Fruit fly (Drosophila melanogaster) whole organism, prepupa: ENCODE results near the gene CG9775.

ENCODE experiments used
- Blimp-1 ChIP-seq: fragments of 200-800 bp; sonication (Bioruptor generic); optimal IDR thresholded peaks from 3 replicates; lab custom pipeline; 2017; ENCODE audit warnings: missing biosample characterization, missing genetic modification characterization, mild to moderate bottlenecking, moderate library complexity, missing genetic modification reagents
- CG10631 ChIP-seq: fragments of 200-800 bp; sonication (Bioruptor generic); optimal IDR thresholded peaks from 2 replicates; lab custom pipeline; 2016; ENCODE audit warnings: missing biosample characterization, missing genetic modification characterization
- CG10669 ChIP-seq: fragments of 200-800 bp; sonication (Bioruptor generic); optimal IDR thresholded peaks from 3 replicates; lab custom pipeline; 2018; ENCODE audit warnings: missing biosample characterization, mild to moderate bottlenecking, missing genetic modification characterization, moderate library complexity
- CG11294 ChIP-seq: fragments of 200-800 bp; sonication (Bioruptor generic); IDR thresholded peaks from 2 replicates; pipeline ENCODE4 v1.3.6; 2022; ENCODE audit warnings: missing biosample characterization, missing genetic modification characterization
- CG11762 ChIP-seq: fragments of 200-800 bp; sonication (Bioruptor generic); optimal IDR thresholded peaks from 3 replicates; lab custom pipeline; 2016; ENCODE audit warnings: missing biosample characterization, missing genetic modification characterization; ENCODE audit not compliant: insufficient read depth
- CG3032 ChIP-seq: fragments of 200-800 bp; optimal IDR thresholded peaks from 2 replicates; lab custom pipeline; 2019; ENCODE audit warnings: missing biosample characterization, mild to moderate bottlenecking, missing genetic modification characterization, moderate library complexity
- CG31627 ChIP-seq: fragments of 200-800 bp; sonication (Bioruptor generic); optimal IDR thresholded peaks from 3 replicates; lab custom pipeline; 2016; ENCODE audit warnings: missing biosample characterization, missing genetic modification characterization
- CG32006 ChIP-seq: fragments of 200-800 bp; sonication (Bioruptor generic); optimal IDR thresholded peaks from 3 replicates; lab custom pipeline; 2017; ENCODE audit warnings: missing biosample characterization, mild to moderate bottlenecking, missing genetic modification characterization
- CG34406 ChIP-seq: fragments of 200-800 bp; sonication (Bioruptor generic); optimal IDR thresholded peaks from 3 replicates; lab custom pipeline; 2016; ENCODE audit warnings: missing biosample characterization, missing genetic modification characterization
- CG3919 ChIP-seq: fragments of 200-800 bp; sonication (Bioruptor generic); optimal IDR thresholded peaks from 3 replicates; lab custom pipeline; 2016; ENCODE audit warnings: missing biosample characterization, missing genetic modification characterization
- CG4318 ChIP-seq: fragments of 200-800 bp; sonication (Bioruptor generic); optimal IDR thresholded peaks from 3 replicates; lab custom pipeline; 2017; ENCODE audit warnings: missing biosample characterization, mild to moderate bottlenecking, missing genetic modification characterization
- CG6276 ChIP-seq: fragments of 200-800 bp; sonication (Bioruptor generic); optimal IDR thresholded peaks from 2 replicates; lab custom pipeline; 2017; ENCODE audit warnings: missing biosample characterization, mild to moderate bottlenecking, missing genetic modification characterization
- CG6854 ChIP-seq: fragments of 200-800 bp; sonication (Bioruptor generic); optimal IDR thresholded peaks from 2 replicates; lab custom pipeline; 2017; ENCODE audit warnings: missing biosample characterization, mild to moderate bottlenecking, missing genetic modification characterization
- CG7368 ChIP-seq: fragments of 200-800 bp; sonication (Bioruptor generic); optimal IDR thresholded peaks from 3 replicates; lab custom pipeline; 2016; ENCODE audit warnings: missing biosample characterization, missing genetic modification characterization
- CG8119 ChIP-seq: fragments of 200-800 bp; sonication (Bioruptor generic); IDR thresholded peaks from 3 replicates; pipeline ENCODE4 v1.3.6; 2022; ENCODE audit warnings: missing biosample characterization, missing genetic modification characterization
- CG8319 ChIP-seq: fragments of 200-800 bp; sonication (Bioruptor generic); optimal IDR thresholded peaks from 3 replicates; lab custom pipeline; 2016; ENCODE audit warnings: missing biosample characterization, missing genetic modification characterization
- CG9139 ChIP-seq: fragments of 200-800 bp; sonication (Bioruptor generic); optimal IDR thresholded peaks from 3 replicates; lab custom pipeline; 2017; ENCODE audit warnings: missing biosample characterization, mild to moderate bottlenecking, missing genetic modification characterization
- Eip75B ChIP-seq: fragments of 200-800 bp; sonication (Bioruptor generic); optimal IDR thresholded peaks from 3 replicates; lab custom pipeline; 2016; ENCODE audit warnings: missing biosample characterization, missing genetic modification characterization
- Eip93F ChIP-seq: fragments of 200-800 bp; sonication (Bioruptor generic); optimal IDR thresholded peaks from 2 replicates; lab custom pipeline; 2016; ENCODE audit warnings: missing biosample characterization, mild to moderate bottlenecking, missing genetic modification characterization
- Ets21C ChIP-seq: fragments of 200-800 bp; sonication (Bioruptor generic); optimal IDR thresholded peaks from 3 replicates; lab custom pipeline; 2016; ENCODE audit warnings: missing biosample characterization, missing genetic modification characterization
- Gug ChIP-seq: fragments of 200-800 bp; sonication (Bioruptor generic); IDR thresholded peaks from 2 replicates; pipeline ENCODE4 v1.3.6; 2022; ENCODE audit warnings: missing biosample characterization, missing genetic modification characterization
- Hr38 ChIP-seq: sonication (Bioruptor generic); optimal IDR thresholded peaks from 2 replicates; lab custom pipeline; 2016; ENCODE audit warnings: missing biosample characterization, missing genetic modification characterization
- Hr4 ChIP-seq: fragments of 200-800 bp; sonication (Bioruptor generic); optimal IDR thresholded peaks from 3 replicates; lab custom pipeline; 2016; ENCODE audit warnings: missing biosample characterization, missing genetic modification characterization
- Lpt ChIP-seq: fragments of 200-800 bp; sonication (Bioruptor generic); optimal IDR thresholded peaks from 3 replicates; lab custom pipeline; 2016; ENCODE audit warnings: missing biosample characterization, missing genetic modification characterization
- Met ChIP-seq: fragments of 200-800 bp; sonication (Bioruptor generic); optimal IDR thresholded peaks from 3 replicates; lab custom pipeline; 2016; ENCODE audit warnings: missing biosample characterization, missing genetic modification characterization
- OdsH ChIP-seq: fragments of 200-800 bp; sonication (Bioruptor generic); optimal IDR thresholded peaks from 3 replicates; lab custom pipeline; 2016; ENCODE audit warnings: missing biosample characterization, missing genetic modification characterization
- Smox ChIP-seq: fragments of 200-800 bp; sonication (Bioruptor generic); optimal IDR thresholded peaks from 3 replicates; lab custom pipeline; 2016; ENCODE audit warnings: missing biosample characterization, missing genetic modification characterization
- Sox102F ChIP-seq: fragments of 200-800 bp; sonication (Bioruptor generic); optimal IDR thresholded peaks from 2 replicates; lab custom pipeline; 2016; ENCODE audit warnings: missing biosample characterization, mild to moderate bottlenecking, missing genetic modification characterization
- Sox14 ChIP-seq: fragments of 200-800 bp; sonication (Bioruptor generic); optimal IDR thresholded peaks from 3 replicates; lab custom pipeline; 2016; ENCODE audit warnings: missing biosample characterization, missing genetic modification characterization
- Sox15 ChIP-seq: fragments of 200-800 bp; sonication (Bioruptor generic); optimal IDR thresholded peaks from 3 replicates; lab custom pipeline; 2016; ENCODE audit warnings: missing biosample characterization, missing genetic modification characterization
- dac ChIP-seq: fragments of 200-800 bp; sonication (Bioruptor generic); optimal IDR thresholded peaks from 2 replicates; lab custom pipeline; 2017; ENCODE audit warnings: missing biosample characterization, mild to moderate bottlenecking, missing genetic modification characterization
- dsx ChIP-seq: fragments of 200-800 bp; optimal IDR thresholded peaks from 3 replicates; lab custom pipeline; 2019; ENCODE audit warnings: missing biosample characterization, mild to moderate bottlenecking, missing genetic modification characterization, moderate library complexity; ENCODE audit not compliant: poor library complexity, severe bottlenecking
- eg ChIP-seq: fragments of 200-800 bp; sonication (Bioruptor generic); IDR thresholded peaks from 3 replicates; pipeline ENCODE4 v1.3.6; 2022; ENCODE audit warnings: missing biosample characterization, missing genetic modification characterization
- esn ChIP-seq: fragments of 200-800 bp; sonication (Bioruptor generic); optimal IDR thresholded peaks from 2 replicates; lab custom pipeline; 2016; ENCODE audit warnings: missing biosample characterization, mild to moderate bottlenecking, missing genetic modification characterization, moderate library complexity
- fkh ChIP-seq: fragments of 200-800 bp; sonication (Bioruptor generic); optimal IDR thresholded peaks from 3 replicates; lab custom pipeline; 2017; ENCODE audit warnings: missing biosample characterization, mild to moderate bottlenecking, missing genetic modification characterization, moderate library complexity
- net ChIP-seq: fragments of 200-800 bp; sonication (Bioruptor generic); optimal IDR thresholded peaks from 3 replicates; lab custom pipeline; 2016; ENCODE audit warnings: missing biosample characterization, missing genetic modification characterization
- salr ChIP-seq, 2 experiments: fragments of 200-800 bp; sonication (Bioruptor generic); optimal IDR thresholded peaks; 3 replicates each; lab custom pipeline; 2016 to 2018; ENCODE audit warnings: missing biosample characterization in 2 of 2, missing genetic modification characterization in 2 of 2, mild to moderate bottlenecking in 1 of 2
- svp ChIP-seq: fragments of 200-800 bp; sonication (Bioruptor generic); peaks from one replicate; lab custom pipeline; 2016; ENCODE audit warnings: missing biosample characterization, missing genetic modification characterization
- topi ChIP-seq: fragments of 200-800 bp; sonication (Bioruptor generic); optimal IDR thresholded peaks from 3 replicates; lab custom pipeline; 2016; ENCODE audit warnings: missing biosample characterization, missing genetic modification characterization

Gene CG9775

dm6 chr3R:4687207-4687606 is 45.6 kb upstream of the CG9775 start (continued):
- TF ChIP-seq CG11294 (GFP tag; lab: Robert Waterston, UW) (peak; percentile 45; the same call in 1 of the 2 replicates), Eip75B (peak; percentile 64), CG34406 (GFP tag; lab: Kevin White, UChicago) (no peak), CG9139 (GFP tag; lab: Kevin White, UChicago) (no peak), Ets21C (no peak), svp (GFP tag; lab: Kevin White, UChicago) (no peak), eg (peak; percentile 65; the same call in 1 of the 3 replicates), net (GFP tag; lab: Kevin White, UChicago) (peak; percentile 36), CG10669 (GFP tag; lab: Kevin White, UChicago) (no peak), Eip93F (no peak), Gug (GFP tag; lab: Robert Waterston, UW) (peak; percentile 56; the same call in 1 of the 2 replicates), Met (GFP tag; lab: Kevin White, UChicago) (peak; percentile 11), salr (GFP tag; optimal IDR thresholded peaks at IDR 0.05; lab: Kevin White, UChicago) (peak; percentile 22 to 73), CG3919 (peak; percentile 64), esn (GFP tag; lab: Kevin White, UChicago) (peak; percentile 28), OdsH (GFP tag; lab: Kevin White, UChicago) (peak; percentile 61), Sox14 (GFP tag; lab: Kevin White, UChicago) (peak; percentile 67)

- 0 out of 3 replicates have a peak, but pooled peaks have one; percentile 27 for TF ChIP-seq eg
- peak; percentile 19 for TF ChIP-seq CG3919
- TF ChIP-seq, all 60 proteins: peak for 2; not testable (repeated sequence) for 58
These were observed 43.2 kb upstream of the CG9775 start for dm6 chr3R:4684811-4685210.

dm6 chr3R:4678362-4678761 is 36.7 kb upstream of the CG9775 start:
- TF ChIP-seq topi (no peak), CG11762 (GFP tag; lab: Kevin White, UChicago) (no peak), salr (GFP tag; optimal IDR thresholded peaks at IDR 0.05; lab: Kevin White, UChicago) (no peak), Eip75B (no peak), CG34406 (GFP tag; lab: Kevin White, UChicago) (no peak), CG7368 (GFP tag; lab: Kevin White, UChicago) (no peak), CG31627 (no peak), Sox102F (GFP tag; lab: Kevin White, UChicago) (no peak), Sox14 (GFP tag; lab: Kevin White, UChicago) (no peak), Met (GFP tag; lab: Kevin White, UChicago) (no peak), CG32006 (no peak), Smox (GFP tag; lab: Kevin White, UChicago) (no peak), net (GFP tag; lab: Kevin White, UChicago) (no peak), CG6276 (GFP tag; lab: Kevin White, UChicago) (no peak), dsx (no peak), Hr4 (GFP tag; lab: Kevin White, UChicago) (no peak), eg (no peak), Blimp-1 (GFP tag; lab: Kevin White, UChicago) (no peak), CG10631 (GFP tag; lab: Kevin White, UChicago) (no peak)
- TF ChIP-seq, all 60 proteins: peak for 0

dm6 chr3R:4676981-4677665 is 35.5 kb upstream of the CG9775 start:
- TF ChIP-seq Gug (GFP tag; lab: Robert Waterston, UW) (no peak), dsx (peak; percentile 22)

dm6 chr3R:4667399-4668201 is 26.0 kb upstream of the CG9775 start:
- TF ChIP-seq CG31627 (peak; percentile 64), CG8119 (GFP tag; lab: Robert Waterston, UW) (0 out of 3 replicates have a peak, but pooled peaks have one; percentile 25), dac (GFP tag; lab: Kevin White, UChicago) (peak; percentile 35), Hr38 (GFP tag; lab: Kevin White, UChicago) (no peak), CG4318 (GFP tag; lab: Kevin White, UChicago) (peak; percentile 71), Blimp-1 (GFP tag; lab: Kevin White, UChicago) (peak; percentile 41), Lpt (GFP tag; lab: Kevin White, UChicago) (peak; percentile 35), Gug (GFP tag; lab: Robert Waterston, UW) (no peak), CG8319 (GFP tag; lab: Kevin White, UChicago) (no peak), Sox102F (GFP tag; lab: Kevin White, UChicago) (peak; percentile 58), CG11762 (GFP tag; lab: Kevin White, UChicago) (peak; percentile 10), CG6854 (peak; percentile 45), Hr4 (GFP tag; lab: Kevin White, UChicago) (peak; percentile 72), CG32006 (peak; percentile 86), Sox15 (GFP tag; lab: Kevin White, UChicago) (peak; percentile 42), fkh (GFP tag; lab: Kevin White, UChicago) (no peak), CG3032 (tag; lab: Kevin White, UChicago) (peak; percentile 22), net (GFP tag; lab: Kevin White, UChicago) (peak; percentile 60)
